Worm (Caenorhabditis elegans): ENCODE results near the gene ZK218.4.

DNA sequence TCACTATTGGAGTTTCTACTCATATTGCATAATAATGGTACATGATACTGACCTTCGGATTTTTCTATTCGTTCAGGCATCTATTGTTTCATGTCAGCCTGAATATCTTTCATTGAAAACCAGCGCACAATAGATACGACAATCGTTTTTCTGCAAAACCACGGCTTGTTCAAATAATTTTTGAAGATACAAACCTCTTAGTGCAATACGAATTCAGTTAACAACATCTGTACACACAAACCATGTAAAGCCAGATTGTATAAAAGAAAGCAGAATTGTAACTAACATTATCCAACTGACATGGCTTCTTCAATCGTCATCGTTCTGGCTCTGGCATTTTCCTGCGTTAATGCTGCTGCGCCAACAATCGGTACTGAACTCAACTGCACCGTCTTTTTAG is 6.8 kb downstream of the ZK218.4 start, which contains the start of gene ZK218.7:
- no peak for TF ChIP-seq tab-1 (GFP tag; IDR thresholded peaks at IDR 0.05)
- no peak for TF ChIP-seq flt-1 (GFP tag; IDR thresholded peaks at IDR 0.05)
- TF ChIP-seq ztf-29 (GFP tag; IDR thresholded peaks at IDR 0.05): no peak
- TF ChIP-seq med-1 (GFP tag; optimal IDR thresholded peaks at IDR 0.05; ENCODE audit: insufficient read depth): no peak
- no peak for TF ChIP-seq ztf-23 (GFP tag; IDR thresholded peaks at IDR 0.05)
- TF ChIP-seq cog-1 (tag; optimal IDR thresholded peaks at IDR 0.05): no peak
- TF ChIP-seq ref-1 (GFP tag; conservative IDR thresholded peaks at IDR 0.05): no peak

All from whole organism, midembryonic.